Worm (Caenorhabditis elegans) whole organism, young adult: Measurements from ENCODE around the gene nhr-51.
"Not testable (repeated sequence)": the region's sequence is repeated elsewhere in the genome, so short reads cannot be mapped to it uniquely, and the experiment has no call there.

Source experiments
- B0035.1 ChIP-seq: sonication (generic microtip); optimal IDR thresholded peaks from 2 replicates; lab custom pipeline; 2016; ENCODE audit warnings: missing genetic modification characterization, mild to moderate bottlenecking, missing compliant biosample characterization, missing genotype, missing genetic modification reagents
- B0336.3 ChIP-seq: fragments of 200-800 bp; sonication (Bioruptor generic); IDR thresholded peaks from 2 replicates; pipeline ENCODE4 v1.3.6; 2022; ENCODE audit warnings: missing genetic modification characterization, missing compliant biosample characterization
- C06A6.2 ChIP-seq: fragments of 200-800 bp; sonication (Bioruptor generic); conservative IDR thresholded peaks from 2 replicates; pipeline ENCODE4 v1.3.6; 2022; ENCODE audit warnings: missing genetic modification characterization, missing compliant biosample characterization
- F10E7.11 ChIP-seq: sonication (generic microtip); optimal IDR thresholded peaks from 2 replicates; lab custom pipeline; 2017; ENCODE audit warnings: mild to moderate bottlenecking, missing genetic modification characterization, moderate library complexity, missing compliant biosample characterization
- F22D6.2 ChIP-seq: sonication (generic microtip); optimal IDR thresholded peaks from 2 replicates; lab custom pipeline; 2016; ENCODE audit warnings: mild to moderate bottlenecking, missing genetic modification characterization, missing compliant biosample characterization
- F23B12.7 ChIP-seq: sonication (generic microtip); optimal IDR thresholded peaks from 2 replicates; lab custom pipeline; 2017; ENCODE audit warnings: missing genetic modification characterization, mild to moderate bottlenecking, missing compliant biosample characterization, antibody characterized with exemption, moderate library complexity; ENCODE audit not compliant: insufficient read depth
- F52B5.7 ChIP-seq: sonication (generic microtip); optimal IDR thresholded peaks from 2 replicates; lab custom pipeline; 2016; ENCODE audit warnings: mild to moderate bottlenecking, missing genetic modification characterization, missing compliant biosample characterization
- T07F8.4 ChIP-seq: sonication (generic microtip); optimal IDR thresholded peaks from 2 replicates; lab custom pipeline; 2016; ENCODE audit warnings: mild to moderate bottlenecking, missing genetic modification characterization, moderate library complexity, missing compliant biosample characterization
- Y53G8AR.9 ChIP-seq: fragments of 200-800 bp; sonication (Bioruptor generic); conservative IDR thresholded peaks from 2 replicates; pipeline ENCODE4 v1.3.6; 2022; ENCODE audit warnings: missing genetic modification reagents, missing genetic modification characterization, missing compliant biosample characterization
- athp-1 ChIP-seq: sonication (generic microtip); optimal IDR thresholded peaks from 2 replicates; lab custom pipeline; 2017; ENCODE audit warnings: mild to moderate bottlenecking, missing genetic modification characterization, missing compliant biosample characterization
- attf-5 ChIP-seq: fragments of 200-800 bp; sonication (Bioruptor generic); optimal IDR thresholded peaks from 2 replicates; lab custom pipeline; 2018; ENCODE audit warnings: mild to moderate bottlenecking, missing genetic modification characterization, missing compliant biosample characterization
- cebp-1 ChIP-seq, 2 experiments: fragments of 200-800 bp in 1 of 2; sonication (Bioruptor generic) in 1 of 2; sonication (generic microtip) in 1 of 2; IDR thresholded peaks in 1 of 2; optimal IDR thresholded peaks in 1 of 2; 2 replicates each; pipeline versions ENCODE4 v1.3.6 to Lab custom; 2017 to 2022; ENCODE audit warnings: missing compliant biosample characterization in 2 of 2, missing genetic modification characterization in 2 of 2, mild to moderate bottlenecking in 1 of 2, missing genetic modification reagents in 1 of 2, moderate library complexity in 1 of 2
- cebp-2 ChIP-seq: fragments of 200-800 bp; sonication (Bioruptor generic); IDR thresholded peaks from 2 replicates; pipeline ENCODE4 v1.3.6; 2022; ENCODE audit warnings: missing genetic modification characterization, missing compliant biosample characterization
- ceh-100 ChIP-seq: fragments of 200-800 bp; sonication (Bioruptor generic); IDR thresholded peaks from 2 replicates; pipeline ENCODE4 v1.3.6; 2022; ENCODE audit warnings: missing genetic modification reagents, missing genetic modification characterization, missing compliant biosample characterization
- egrh-3 ChIP-seq: fragments of 200-800 bp; sonication (Bioruptor generic); IDR thresholded peaks from 2 replicates; pipeline ENCODE4 v1.3.6; 2022; ENCODE audit warnings: missing genetic modification reagents, missing genetic modification characterization, missing compliant biosample characterization
- ets-4 ChIP-seq: fragments of 200-800 bp; sonication (Bioruptor generic); optimal IDR thresholded peaks from 2 replicates; lab custom pipeline; 2018; ENCODE audit warnings: mild to moderate bottlenecking, missing genetic modification characterization, missing compliant biosample characterization
- fkh-3 ChIP-seq: sonication (generic microtip); optimal IDR thresholded peaks from 2 replicates; lab custom pipeline; 2016; ENCODE audit warnings: mild to moderate bottlenecking, missing genetic modification characterization, missing compliant biosample characterization
- him-1 ChIP-seq: sonication (generic microtip); optimal IDR thresholded peaks from 2 replicates; lab custom pipeline; 2016; ENCODE audit warnings: missing genotype, missing genetic modification reagents, missing genetic modification characterization, missing compliant biosample characterization
- hlh-26 ChIP-seq: fragments of 200-800 bp; sonication (Bioruptor generic); conservative IDR thresholded peaks from 2 replicates; pipeline ENCODE4 v1.3.6; 2022; ENCODE audit warnings: missing genetic modification reagents, missing genetic modification characterization, missing compliant biosample characterization
- hmg-1.2 ChIP-seq: fragments of 200-800 bp; sonication (Bioruptor generic); IDR thresholded peaks from 2 replicates; pipeline ENCODE4 v1.3.6; 2022; ENCODE audit warnings: missing genetic modification reagents, missing genetic modification characterization, missing compliant biosample characterization
- hrde-1 ChIP-seq: sonication (generic microtip); optimal IDR thresholded peaks from 2 replicates; lab custom pipeline; 2016; ENCODE audit warnings: missing genetic modification characterization, mild to moderate bottlenecking, missing compliant biosample characterization, moderate library complexity, missing genotype, missing genetic modification reagents, borderline replicate concordance
- hsf-1 ChIP-seq: fragments of 200-800 bp; sonication (Bioruptor generic); IDR thresholded peaks from 2 replicates; pipeline ENCODE4 v1.3.6; 2022; ENCODE audit warnings: missing genetic modification reagents, missing genetic modification characterization, missing compliant biosample characterization
- let-607 ChIP-seq, 2 experiments: fragments of 200-800 bp in 1 of 2; sonication (Bioruptor generic) in 1 of 2; sonication (generic microtip) in 1 of 2; optimal IDR thresholded peaks; 2 replicates each; lab custom pipeline; 2016 to 2018; ENCODE audit warnings: mild to moderate bottlenecking in 2 of 2, missing compliant biosample characterization in 2 of 2, missing genetic modification characterization in 2 of 2, moderate library complexity in 2 of 2, missing genotype in 1 of 2
- lin-26 ChIP-seq: fragments of 200-800 bp; sonication (Bioruptor generic); IDR thresholded peaks from 2 replicates; pipeline ENCODE4 v1.3.6; 2022; ENCODE audit warnings: missing genetic modification reagents, missing genetic modification characterization, missing compliant biosample characterization
- lin-40 ChIP-seq: sonication (generic microtip); optimal IDR thresholded peaks from 2 replicates; lab custom pipeline; 2016; ENCODE audit warnings: missing genetic modification characterization, mild to moderate bottlenecking, missing compliant biosample characterization, missing genotype, missing genetic modification reagents
- madf-6 ChIP-seq: fragments of 200-800 bp; sonication (Bioruptor generic); IDR thresholded peaks from 2 replicates; pipeline ENCODE4 v1.3.6; 2022; ENCODE audit warnings: missing genetic modification reagents, missing genetic modification characterization, missing compliant biosample characterization
- nhr-120 ChIP-seq: fragments of 200-800 bp; sonication (Bioruptor generic); IDR thresholded peaks from 2 replicates; pipeline ENCODE4 v1.3.6; 2022; ENCODE audit warnings: missing genetic modification characterization, missing compliant biosample characterization
- nhr-80 ChIP-seq: sonication (generic microtip); optimal IDR thresholded peaks from 2 replicates; lab custom pipeline; 2016; ENCODE audit warnings: missing genetic modification characterization, missing compliant biosample characterization
- rec-8 ChIP-seq, 2 experiments: sonication (generic microtip); optimal IDR thresholded peaks; 2 replicates each; lab custom pipeline; 2016; ENCODE audit warnings: mild to moderate bottlenecking in 2 of 2, missing genetic modification characterization in 2 of 2, missing genetic modification reagents in 2 of 2, missing genotype in 2 of 2, missing biosample characterization in 1 of 2, missing compliant biosample characterization in 1 of 2, moderate library complexity in 1 of 2
- repo-1 ChIP-seq: sonication (generic microtip); optimal IDR thresholded peaks from 2 replicates; lab custom pipeline; 2017; ENCODE audit warnings: mild to moderate bottlenecking, missing genetic modification characterization, missing compliant biosample characterization
- sea-2 ChIP-seq: fragments of 200-800 bp; sonication (Bioruptor generic); IDR thresholded peaks from 2 replicates; pipeline ENCODE4 v1.3.6; 2022; ENCODE audit warnings: missing genetic modification characterization, missing compliant biosample characterization
- snpc-1.3 ChIP-seq: sonication (generic microtip); optimal IDR thresholded peaks from 2 replicates; lab custom pipeline; 2017; ENCODE audit warnings: missing genetic modification characterization, mild to moderate bottlenecking, missing compliant biosample characterization, antibody characterized with exemption, moderate library complexity, missing genotype, missing genetic modification reagents; ENCODE audit not compliant: insufficient read depth
- tlf-1 ChIP-seq: fragments of 200-800 bp; sonication (Bioruptor generic); optimal IDR thresholded peaks from 2 replicates; lab custom pipeline; 2018; ENCODE audit warnings: mild to moderate bottlenecking, missing genetic modification characterization, missing compliant biosample characterization
- unc-62 ChIP-seq: fragments of 150-350 bp; optimal IDR thresholded peaks from 2 replicates; lab custom pipeline; 2014; ENCODE audit warnings: missing biosample characterization, missing genetic modification reagents, missing genetic modification characterization
- zim-3 ChIP-seq: sonication (generic microtip); optimal IDR thresholded peaks from 2 replicates; lab custom pipeline; 2017; ENCODE audit warnings: mild to moderate bottlenecking, missing genetic modification characterization, moderate library complexity, missing compliant biosample characterization
- ztf-6 ChIP-seq: fragments of 200-800 bp; sonication (Bioruptor generic); IDR thresholded peaks from 2 replicates; pipeline ENCODE4 v1.3.6; 2022; ENCODE audit warnings: missing genetic modification reagents, missing genetic modification characterization, missing compliant biosample characterization

The nhr-51 gene

ce11 chrV:15673707-15674106 lies at the start of gene nhr-51:
Gene nhr-51, plus strand, starts transcription at chrV:15674007.
- TF ChIP-seq him-1 (tag; lab: Kevin White, UChicago): no peak
- TF ChIP-seq Y53G8AR.9 (GFP tag; lab: Robert Waterston, UW): no peak
- TF ChIP-seq unc-62: no peak
- no peak for TF ChIP-seq rec-8 (tag; optimal IDR thresholded peaks at IDR 0.05; lab: Kevin White, UChicago)
- no peak for TF ChIP-seq zim-3
- TF ChIP-seq C06A6.2 (GFP tag; lab: Robert Waterston, UW): no peak
- TF ChIP-seq F52B5.7 (tag; lab: Kevin White, UChicago): no peak
- no peak for TF ChIP-seq F22D6.2 (tag; lab: Kevin White, UChicago)

- TF ChIP-seq tlf-1 (GFP tag; lab: Kevin White, UChicago) (no peak), B0035.1 (tag; lab: Kevin White, UChicago) (no peak), egrh-3 (no peak), ets-4 (no peak), madf-6 (GFP tag; lab: Robert Waterston, UW) (no peak)
- TF ChIP-seq, all 124 proteins: peak for 0
These were observed 48.2 kb upstream of the nhr-51 start, which contains the start of gene C55A1.11 for ce11 chrV:15625561-15625960. Gene C55A1.11, plus strand, starts transcription at chrV:15625861.

ce11 chrV:15629543-15629942 lies 44.3 kb upstream of the nhr-51 start, which contains the start of gene str-248:
Gene str-248, minus strand, starts transcription at chrV:15629643.
- no peak for TF ChIP-seq let-607 (tag; optimal IDR thresholded peaks at IDR 0.05; lab: Kevin White, UChicago)
- TF ChIP-seq snpc-1.3 (tag; lab: Kevin White, UChicago): no peak
- no peak for TF ChIP-seq nhr-80
- no peak for TF ChIP-seq lin-26 (GFP tag; lab: Robert Waterston, UW)
- no peak for TF ChIP-seq nhr-120 (GFP tag; lab: Robert Waterston, UW)
- no peak for TF ChIP-seq lin-40 (tag; lab: Kevin White, UChicago)
- TF ChIP-seq athp-1: no peak
- TF ChIP-seq sea-2 (GFP tag; lab: Robert Waterston, UW): no peak
- TF ChIP-seq, all 124 proteins: peak for 0

- no peak for TF ChIP-seq T07F8.4 (tag; lab: Kevin White, UChicago)
These were observed 35.0 kb upstream of the nhr-51 start, which contains the start of gene srz-44 for ce11 chrV:15638853-15639252. Gene srz-44, minus strand, starts transcription at chrV:15638953.

ce11 chrV:15643192-15643591 lies 30.6 kb upstream of the nhr-51 start, which contains the start of gene C55A1.4:
Gene C55A1.4, minus strand, starts transcription at chrV:15643292.
- TF ChIP-seq hlh-26 (GFP tag; lab: Robert Waterston, UW); ceh-100; cebp-1 (GFP tag; IDR thresholded peaks at IDR 0.05; lab: Robert Waterston, UW); cebp-1 (tag; optimal IDR thresholded peaks at IDR 0.05; lab: Kevin White, UChicago): not testable (repeated sequence)

ce11 chrV:15644575-15644974 lies 29.2 kb upstream of the nhr-51 start, which contains the start of gene str-23:
Gene str-23, plus strand, starts transcription at chrV:15644875.
- TF ChIP-seq fkh-3 (tag; lab: Kevin White, UChicago) (no peak), F52B5.7 (tag; lab: Kevin White, UChicago) (no peak), repo-1 (tag; lab: Kevin White, UChicago) (no peak), cebp-2 (GFP tag; lab: Robert Waterston, UW) (no peak), ztf-6 (GFP tag; lab: Robert Waterston, UW) (no peak), snpc-1.3 (tag; lab: Kevin White, UChicago) (no peak), F23B12.7 (no peak), B0336.3 (GFP tag; lab: Robert Waterston, UW) (no peak), F10E7.11 (no peak), attf-5 (GFP tag; lab: Kevin White, UChicago) (no peak), hmg-1.2 (GFP tag; lab: Robert Waterston, UW) (no peak), hsf-1 (GFP tag; lab: Robert Waterston, UW) (no peak), lin-40 (tag; lab: Kevin White, UChicago) (no peak), hrde-1 (tag; lab: Kevin White, UChicago) (no peak)
